Fruit fly (Drosophila melanogaster) whole organism, embryonic: Measurements from ENCODE around the gene CG18596.

ENCODE experiments used
- BEAF-32 ChIP-seq: fragments of 200-800 bp; sonication (Bioruptor generic); optimal IDR thresholded peaks from 3 replicates; lab custom pipeline; 2017; ENCODE audit warnings: missing biosample characterization, missing genetic modification characterization, mild to moderate bottlenecking, moderate library complexity, missing genetic modification reagents
- Bteb2 ChIP-seq: fragments of 200-800 bp; sonication (Bioruptor generic); optimal IDR thresholded peaks from 2 replicates; lab custom pipeline; 2016; ENCODE audit warnings: missing biosample characterization, missing genetic modification characterization
- CG1024 ChIP-seq: fragments of 200-800 bp; sonication (Bioruptor generic); IDR thresholded peaks from 2 replicates; pipeline ENCODE4 v1.3.6; 2022; ENCODE audit warnings: missing biosample characterization, missing genetic modification characterization
- CG11247 ChIP-seq: fragments of 200-800 bp; sonication (Bioruptor generic); IDR thresholded peaks from 2 replicates; pipeline ENCODE4 v1.3.6; 2022; ENCODE audit warnings: missing biosample characterization, missing genetic modification characterization
- CG11456 ChIP-seq: fragments of 200-800 bp; sonication (Bioruptor generic); IDR thresholded peaks from 3 replicates; pipeline ENCODE4 v1.3.6; 2022; ENCODE audit warnings: missing biosample characterization, missing genetic modification characterization
- CG11560 ChIP-seq: fragments of 200-800 bp; sonication (Bioruptor generic); IDR thresholded peaks from 3 replicates; pipeline ENCODE4 v1.3.6; 2022; ENCODE audit warnings: missing biosample characterization, missing genetic modification characterization
- CG12299 ChIP-seq: fragments of 200-800 bp; sonication (Bioruptor generic); optimal IDR thresholded peaks from 2 replicates; lab custom pipeline; 2018; ENCODE audit warnings: missing biosample characterization, mild to moderate bottlenecking, missing genetic modification characterization
- CG12769 ChIP-seq: fragments of 200-800 bp; sonication (Bioruptor generic); optimal IDR thresholded peaks from 2 replicates; lab custom pipeline; 2019; ENCODE audit warnings: missing biosample characterization, mild to moderate bottlenecking, missing genetic modification characterization, moderate library complexity
- CG14050 ChIP-seq: fragments of 200-800 bp; sonication (Bioruptor generic); IDR thresholded peaks from 3 replicates; pipeline ENCODE4 v1.3.6; 2022; ENCODE audit warnings: missing biosample characterization, missing genetic modification characterization
- CG14667 ChIP-seq: fragments of 200-800 bp; sonication (Bioruptor generic); IDR thresholded peaks from 2 replicates; pipeline ENCODE4 v1.3.6; 2022; ENCODE audit warnings: missing biosample characterization, missing genetic modification characterization
- CG16813 ChIP-seq: fragments of 200-800 bp; sonication (Bioruptor generic); IDR thresholded peaks from 3 replicates; pipeline ENCODE4 v1.3.6; 2022; ENCODE audit warnings: missing biosample characterization, missing genetic modification characterization; ENCODE audit not compliant: partially characterized antibody
- CG17328 ChIP-seq: fragments of 200-800 bp; sonication (Bioruptor generic); IDR thresholded peaks from 2 replicates; pipeline ENCODE4 v1.3.6; 2022; ENCODE audit warnings: missing biosample characterization, missing genetic modification characterization
- CG17385 ChIP-seq: fragments of 200-800 bp; sonication (Bioruptor generic); optimal IDR thresholded peaks from 3 replicates; lab custom pipeline; 2018; ENCODE audit warnings: missing biosample characterization, mild to moderate bottlenecking, missing genetic modification characterization
- CG4360 ChIP-seq: fragments of 200-800 bp; sonication (Bioruptor generic); IDR thresholded peaks from 2 replicates; pipeline ENCODE4 v1.3.6; 2022; ENCODE audit warnings: missing biosample characterization, missing genetic modification characterization
- CG6689 ChIP-seq: fragments of 200-800 bp; sonication (Bioruptor generic); IDR thresholded peaks from 2 replicates; pipeline ENCODE4 v1.3.6; 2022; ENCODE audit warnings: missing biosample characterization, missing genetic modification characterization
- CG7372 ChIP-seq: fragments of 200-800 bp; sonication (Bioruptor generic); IDR thresholded peaks from 2 replicates; pipeline ENCODE4 v1.3.6; 2022; ENCODE audit warnings: missing biosample characterization, missing genetic modification characterization
- CG7556 ChIP-seq: fragments of 200-800 bp; sonication (Bioruptor generic); optimal IDR thresholded peaks from 2 replicates; lab custom pipeline; 2017; ENCODE audit warnings: missing biosample characterization, mild to moderate bottlenecking, missing genetic modification characterization
- CG7987 ChIP-seq: fragments of 200-800 bp; sonication (Bioruptor generic); optimal IDR thresholded peaks from 2 replicates; lab custom pipeline; 2018; ENCODE audit warnings: missing biosample characterization, mild to moderate bottlenecking, missing genetic modification characterization, moderate library complexity
- CkIIα-i1 ChIP-seq: fragments of 200-800 bp; sonication (Bioruptor generic); IDR thresholded peaks from 2 replicates; pipeline ENCODE4 v1.3.6; 2022; ENCODE audit warnings: missing biosample characterization, missing genetic modification characterization
- Dref ChIP-seq: fragments of 200-800 bp; sonication (Bioruptor generic); IDR thresholded peaks from 2 replicates; pipeline ENCODE4 v1.3.6; 2022; ENCODE audit warnings: missing biosample characterization, missing genetic modification characterization
- Fer3 ChIP-seq: fragments of 200-800 bp; sonication (Bioruptor generic); optimal IDR thresholded peaks from 2 replicates; lab custom pipeline; 2018; ENCODE audit warnings: missing biosample characterization, mild to moderate bottlenecking, missing genetic modification characterization, moderate library complexity
- Hr51 ChIP-seq, 2 experiments: fragments of 200-800 bp; sonication (Bioruptor generic); optimal IDR thresholded peaks; 2 replicates in 1 of 2; 3 replicates in 1 of 2; lab custom pipeline; 2016 to 2018; ENCODE audit warnings: missing biosample characterization in 2 of 2, missing genetic modification characterization in 2 of 2, mild to moderate bottlenecking in 1 of 2, moderate library complexity in 1 of 2
- Lhr ChIP-seq: fragments of 200-800 bp; sonication (Bioruptor generic); optimal IDR thresholded peaks from 3 replicates; lab custom pipeline; 2017; ENCODE audit warnings: mild to moderate bottlenecking, missing biosample characterization, missing genetic modification reagents, missing genetic modification characterization
- MBD-R2 ChIP-seq: fragments of 200-800 bp; sonication (Bioruptor generic); IDR thresholded peaks from 2 replicates; pipeline ENCODE4 v1.3.6; 2022; ENCODE audit warnings: missing biosample characterization, missing genetic modification characterization
- Myb ChIP-seq: fragments of 200-800 bp; sonication (Bioruptor generic); optimal IDR thresholded peaks from 2 replicates; lab custom pipeline; 2016; ENCODE audit warnings: missing biosample characterization, missing genetic modification characterization
- NK7.1 ChIP-seq: fragments of 200-800 bp; sonication (Bioruptor generic); optimal IDR thresholded peaks from 3 replicates; lab custom pipeline; 2016; ENCODE audit warnings: missing biosample characterization, missing genetic modification characterization
- Sry-δ ChIP-seq: fragments of 200-800 bp; sonication (Bioruptor generic); optimal IDR thresholded peaks from 2 replicates; lab custom pipeline; 2016; ENCODE audit warnings: missing biosample characterization, missing genetic modification characterization
- TFAM ChIP-seq: fragments of 200-800 bp; sonication (Bioruptor generic); optimal IDR thresholded peaks from 2 replicates; lab custom pipeline; 2017; ENCODE audit warnings: missing biosample characterization, missing genetic modification characterization, inconsistent platforms
- Trl ChIP-seq, 3 experiments: fragments of >200 bp in 2 of 3; fragments of 200-800 bp in 1 of 3; sonication (Bioruptor generic) in 1 of 3; optimal IDR thresholded peaks; 2 replicates in 1 of 3; 3 replicates in 2 of 3; lab custom pipeline; 2016 to 2017; ENCODE audit warnings: missing biosample characterization in 1 of 3, missing genetic modification characterization in 1 of 3
- bab2 ChIP-seq: fragments of 200-800 bp; sonication (Bioruptor generic); optimal IDR thresholded peaks from 2 replicates; lab custom pipeline; 2016; ENCODE audit warnings: missing biosample characterization, missing genetic modification characterization
- bigmax ChIP-seq: fragments of 200-800 bp; sonication (Bioruptor generic); optimal IDR thresholded peaks from 2 replicates; lab custom pipeline; 2018; ENCODE audit warnings: missing biosample characterization, mild to moderate bottlenecking, missing genetic modification characterization
- br ChIP-seq: fragments of >200 bp; optimal IDR thresholded peaks from 2 replicates; lab custom pipeline; 2017
- chn ChIP-seq: fragments of 200-800 bp; sonication (Bioruptor generic); optimal IDR thresholded peaks from 2 replicates; lab custom pipeline; 2016; ENCODE audit warnings: missing biosample characterization, missing genetic modification characterization
- exex ChIP-seq: fragments of 200-800 bp; sonication (Bioruptor generic); optimal IDR thresholded peaks from 4 replicates; lab custom pipeline; 2018; ENCODE audit warnings: missing biosample characterization, mild to moderate bottlenecking, missing genetic modification characterization, moderate library complexity
- fru ChIP-seq: fragments of >200 bp; optimal IDR thresholded peaks from 2 replicates; lab custom pipeline; 2017
- grau ChIP-seq: fragments of 200-800 bp; optimal IDR thresholded peaks from 3 replicates; lab custom pipeline; 2019; ENCODE audit warnings: missing biosample characterization, mild to moderate bottlenecking, missing genetic modification characterization, moderate library complexity
- gro ChIP-seq: fragments of 200-800 bp; sonication (Bioruptor generic); optimal IDR thresholded peaks from 2 replicates; lab custom pipeline; 2016; ENCODE audit warnings: missing biosample characterization, missing genetic modification characterization
- gsb-n ChIP-seq: fragments of 200-800 bp; sonication (Bioruptor generic); optimal IDR thresholded peaks from 3 replicates; lab custom pipeline; 2018; ENCODE audit warnings: missing biosample characterization, mild to moderate bottlenecking, missing genetic modification characterization
- ind ChIP-seq: fragments of 200-800 bp; sonication (Bioruptor generic); optimal IDR thresholded peaks from 3 replicates; lab custom pipeline; 2016; ENCODE audit warnings: missing biosample characterization, missing genetic modification characterization
- jing ChIP-seq: fragments of 200-800 bp; sonication (Bioruptor generic); optimal IDR thresholded peaks from 2 replicates; lab custom pipeline; 2018; ENCODE audit warnings: missing biosample characterization, mild to moderate bottlenecking, missing genetic modification characterization
- jumu ChIP-seq: fragments of 200-800 bp; sonication (Bioruptor generic); optimal IDR thresholded peaks from 3 replicates; lab custom pipeline; 2016; ENCODE audit warnings: missing biosample characterization, missing genetic modification characterization
- lab ChIP-seq: fragments of 200-800 bp; sonication (Bioruptor generic); optimal IDR thresholded peaks from 3 replicates; lab custom pipeline; 2017; ENCODE audit warnings: missing biosample characterization, missing genetic modification characterization, mild to moderate bottlenecking, moderate library complexity, missing genetic modification reagents
- maf-S ChIP-seq: fragments of 200-800 bp; sonication (Bioruptor generic); optimal IDR thresholded peaks from 2 replicates; lab custom pipeline; 2016; ENCODE audit warnings: missing biosample characterization, missing genetic modification characterization
- nerfin-2 ChIP-seq: fragments of 200-800 bp; sonication (Bioruptor generic); IDR thresholded peaks from 2 replicates; pipeline ENCODE4 v1.3.6; 2022; ENCODE audit warnings: missing biosample characterization, missing genetic modification characterization; ENCODE audit not compliant: partially characterized antibody
- nmo ChIP-seq: fragments of 200-800 bp; sonication (Bioruptor generic); optimal IDR thresholded peaks from 2 replicates; lab custom pipeline; 2018; ENCODE audit warnings: missing biosample characterization, mild to moderate bottlenecking, missing genetic modification characterization, moderate library complexity
- onecut ChIP-seq: fragments of 200-800 bp; sonication (Bioruptor generic); IDR thresholded peaks from 2 replicates; pipeline ENCODE4 v1.3.6; 2022; ENCODE audit warnings: missing biosample characterization, missing genetic modification characterization
- pros ChIP-seq: fragments of 200-800 bp; sonication (Bioruptor generic); optimal IDR thresholded peaks from 3 replicates; lab custom pipeline; 2019; ENCODE audit warnings: missing biosample characterization, mild to moderate bottlenecking, missing genetic modification characterization, moderate library complexity
- shn ChIP-seq: fragments of 200-800 bp; sonication (Bioruptor generic); optimal IDR thresholded peaks from 3 replicates; lab custom pipeline; 2016; ENCODE audit warnings: missing biosample characterization, missing genetic modification characterization
- tna ChIP-seq: fragments of 200-800 bp; sonication (Bioruptor generic); IDR thresholded peaks from 2 replicates; pipeline ENCODE4 v1.3.6; 2022; ENCODE audit warnings: missing biosample characterization, missing genetic modification characterization; ENCODE audit not compliant: partially characterized antibody
- zf30C ChIP-seq: fragments of 200-800 bp; sonication (Bioruptor generic); optimal IDR thresholded peaks from 3 replicates; lab custom pipeline; 2018; ENCODE audit warnings: missing biosample characterization, mild to moderate bottlenecking, missing genetic modification characterization
- zfh2 ChIP-seq: fragments of 200-800 bp; sonication (Bioruptor generic); optimal IDR thresholded peaks from 2 replicates; lab custom pipeline; 2016; ENCODE audit warnings: missing biosample characterization, missing genetic modification characterization

Gene CG18596

DNA sequence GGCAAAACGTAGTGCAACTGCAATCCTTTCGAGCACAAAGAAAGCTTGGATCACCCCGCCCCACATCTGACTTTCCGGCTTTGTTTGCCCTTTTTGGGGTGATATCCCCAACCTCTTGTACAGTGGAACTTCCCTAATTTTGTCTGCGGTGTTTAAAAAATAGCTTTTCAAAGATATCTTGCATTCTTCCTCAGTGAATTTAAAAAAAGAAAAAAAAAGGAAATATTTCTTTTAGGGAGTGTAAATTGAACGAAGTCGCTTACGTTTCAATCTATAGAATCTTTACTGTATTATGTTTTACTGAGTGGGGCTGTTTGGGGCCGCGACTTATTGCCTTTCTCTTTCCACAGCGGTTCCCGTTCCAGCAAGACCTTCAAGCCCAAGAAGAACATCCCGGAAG, 45.9 kb downstream of the CG18596 start (continued):
- no peak for TF ChIP-seq CkIIα-i1 (GFP tag; lab: Robert Waterston, UW)
- TF ChIP-seq pros (GFP tag; lab: Kevin White, UChicago), result no peak
- no peak for TF ChIP-seq CG1024 (GFP tag; lab: Robert Waterston, UW)
- TF ChIP-seq CG16813 (GFP tag; lab: Robert Waterston, UW), result no peak
- no peak for TF ChIP-seq Hr51 (GFP tag; optimal IDR thresholded peaks at IDR 0.05; lab: Kevin White, UChicago)
- TF ChIP-seq CG7556 (GFP tag; lab: Kevin White, UChicago), result peak; percentile 35
- TF ChIP-seq onecut, result peak; percentile 64
- no peak for TF ChIP-seq zf30C
- no peak for TF ChIP-seq jing (GFP tag; lab: Kevin White, UChicago)
- peak; percentile 64 for TF ChIP-seq CG17385
- peak; percentile 72 for TF ChIP-seq CG7372 (GFP tag; lab: Robert Waterston, UW)
- TF ChIP-seq CG7987 (GFP tag; lab: Kevin White, UChicago), result no peak
- peak; percentile 63 for TF ChIP-seq CG14667 (GFP tag; lab: Robert Waterston, UW)
- peak; percentile 57; the same call in 1 of the 2 replicates for TF ChIP-seq CG17328 (GFP tag; lab: Robert Waterston, UW)
- peak; percentile 71 for TF ChIP-seq nmo (GFP tag; lab: Kevin White, UChicago)
- TF ChIP-seq zfh2 (GFP tag; lab: Kevin White, UChicago), result peak; percentile 32
- TF ChIP-seq tna (GFP tag; lab: Robert Waterston, UW), result no peak
- TF ChIP-seq gro (GFP tag; lab: Kevin White, UChicago), result peak; percentile 27
- TF ChIP-seq CG11247 (GFP tag; lab: Robert Waterston, UW), result peak; percentile 63; the same call in 1 of the 2 replicates
- TF ChIP-seq Fer3, result peak; percentile 69
- TF ChIP-seq lab (GFP tag; lab: Kevin White, UChicago), result no peak
- TF ChIP-seq BEAF-32, result no peak
- no peak for TF ChIP-seq Dref (GFP tag; lab: Robert Waterston, UW)
- TF ChIP-seq maf-S (GFP tag; lab: Kevin White, UChicago), result peak; percentile 44
- no peak for TF ChIP-seq Myb (GFP tag; lab: Kevin White, UChicago)
- peak; percentile 62 for TF ChIP-seq ind
- no peak for TF ChIP-seq exex (tag; lab: Kevin White, UChicago)
- peak; percentile 39 for TF ChIP-seq chn (GFP tag; lab: Kevin White, UChicago)
- no peak for TF ChIP-seq Sry-δ (GFP tag; lab: Kevin White, UChicago)
- no peak for TF ChIP-seq nerfin-2 (GFP tag; lab: Robert Waterston, UW)
- TF ChIP-seq CG12769, result no peak
- TF ChIP-seq shn (GFP tag; lab: Kevin White, UChicago), result no peak
- TF ChIP-seq Bteb2 (GFP tag; lab: Kevin White, UChicago), result peak; percentile 34
- TF ChIP-seq CG12299 (tag; lab: Kevin White, UChicago), result peak; percentile 4
- TF ChIP-seq CG11560 (tag; lab: Robert Waterston, UW), result peak; percentile 65; the same call in 2 of the 3 replicates
- no peak for TF ChIP-seq jumu (GFP tag; lab: Kevin White, UChicago)
- TF ChIP-seq TFAM, result no peak
- no peak for TF ChIP-seq fru (lab: Kevin White, UChicago)
- no peak for TF ChIP-seq bigmax (GFP tag; lab: Kevin White, UChicago)
- TF ChIP-seq NK7.1 (GFP tag; lab: Kevin White, UChicago), result peak; percentile 46
- peak; percentile 51 for TF ChIP-seq CG14050 (GFP tag; lab: Robert Waterston, UW)
- no peak for TF ChIP-seq Trl (optimal IDR thresholded peaks at IDR 0.05; lab: Kevin White, UChicago)
- TF ChIP-seq Trl (GFP tag; optimal IDR thresholded peaks at IDR 0.05; lab: Kevin White, UChicago), result peak; percentile 29
- TF ChIP-seq CG6689, result peak; percentile 71
- peak; percentile 87 for TF ChIP-seq CG11456
- TF ChIP-seq CG4360 (GFP tag; lab: Robert Waterston, UW), result 0 out of 2 replicates have a peak, but pooled peaks have one; percentile 11
- TF ChIP-seq grau (tag; lab: Kevin White, UChicago), result peak; percentile 89
- TF ChIP-seq MBD-R2 (GFP tag; lab: Robert Waterston, UW), result peak; percentile 54; the same call in 1 of the 2 replicates
- TF ChIP-seq gsb-n (tag; lab: Kevin White, UChicago), result no peak
- TF ChIP-seq br (lab: Kevin White, UChicago), result no peak
- peak; percentile 50 for TF ChIP-seq bab2
- no peak for TF ChIP-seq Lhr (GFP tag; lab: Kevin White, UChicago)
